Fruit fly (Drosophila melanogaster): Measurements from ENCODE around the gene Or82a.

Or82a gene

DNA sequence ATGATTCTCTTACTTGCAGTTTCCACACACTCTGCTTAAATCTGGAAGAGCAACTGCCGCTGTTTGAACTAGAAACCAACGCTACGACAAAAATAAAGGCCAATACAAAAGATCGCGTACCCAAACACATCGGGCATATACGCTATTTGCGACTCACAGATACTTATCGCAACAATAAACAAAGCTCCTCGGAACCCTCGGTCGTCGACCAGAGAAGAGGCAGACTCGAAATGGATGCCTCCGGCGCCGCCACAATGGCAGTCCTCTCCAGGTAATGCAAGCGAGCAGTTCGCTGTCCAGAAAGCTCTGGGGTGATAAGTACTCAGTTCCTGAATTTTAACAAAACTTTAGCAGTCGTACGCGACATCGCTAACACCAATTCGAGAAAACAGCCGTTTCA is 20.2 kb upstream of the Or82a start:
- TF ChIP-seq Sin3A (optimal IDR thresholded peaks at IDR 0.05) (no peak), Myc (optimal IDR thresholded peaks at IDR 0.05) (no peak), ttk (optimal IDR thresholded peaks at IDR 0.05) (no peak)

DNA sequence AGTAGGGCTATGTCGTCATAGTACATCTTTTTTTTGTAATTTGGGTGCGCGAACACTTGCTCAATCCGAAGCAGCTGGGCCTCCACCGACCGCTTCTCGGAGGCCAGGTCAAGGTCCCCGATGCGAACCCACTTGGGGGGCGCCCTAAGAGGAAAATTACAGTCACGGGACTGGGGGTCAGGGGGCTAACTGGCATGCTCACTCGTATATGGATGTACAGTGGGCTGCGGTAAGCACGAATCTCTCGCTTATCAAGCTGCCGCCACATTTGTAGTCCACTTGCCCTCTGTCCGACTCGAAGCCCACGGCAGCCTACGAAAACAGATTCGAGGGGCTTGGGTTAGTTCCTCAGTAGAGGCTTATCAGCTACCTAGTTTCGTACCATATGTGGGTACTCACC is 15.0 kb upstream of the Or82a start:
- no peak for TF ChIP-seq ttk (optimal IDR thresholded peaks at IDR 0.05)
- no peak for TF ChIP-seq Myc (optimal IDR thresholded peaks at IDR 0.05)
- TF ChIP-seq insv (optimal IDR thresholded peaks at IDR 0.05): no peak
- no peak for TF ChIP-seq psq (optimal IDR thresholded peaks at IDR 0.05)
- TF ChIP-seq Sin3A (optimal IDR thresholded peaks at IDR 0.05): no peak
- no peak for TF ChIP-seq h (optimal IDR thresholded peaks at IDR 0.05)

DNA sequence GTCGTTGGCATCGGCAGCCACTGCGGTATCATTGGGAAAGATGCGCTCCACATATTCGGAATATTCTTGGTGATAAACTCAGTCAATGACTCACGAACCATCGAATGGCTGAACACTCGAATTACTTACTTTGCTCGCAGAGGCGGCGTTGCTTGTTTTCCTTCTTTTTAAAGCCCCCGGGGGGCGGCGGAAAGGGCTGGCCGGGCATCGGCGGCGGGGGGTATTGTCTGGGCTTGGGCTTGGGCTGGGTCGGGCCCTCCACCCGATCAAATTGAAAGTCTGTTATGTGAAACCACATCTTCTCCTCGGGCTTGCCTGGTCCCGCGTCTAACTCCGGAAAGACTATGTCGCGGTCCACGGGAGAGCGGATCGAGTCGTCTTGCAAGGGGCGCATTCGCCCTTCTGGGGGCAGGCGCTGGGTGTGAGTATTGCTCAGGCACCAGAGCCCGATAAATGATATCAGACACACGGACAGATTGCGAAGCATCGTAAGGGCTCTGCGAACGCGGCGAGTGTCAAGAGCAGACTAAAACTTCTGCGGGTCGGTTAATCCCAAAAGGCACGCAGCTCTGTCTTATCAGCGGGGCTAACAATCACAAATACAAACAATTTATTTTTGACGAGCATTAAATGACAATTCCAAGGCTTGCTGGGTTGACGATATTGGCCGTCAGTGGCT is 14.4 kb upstream of the Or82a start, which contains the start of gene CG14642:
Gene CG14642 (minus strand): TSS at position 509 of the 679 bp plus-strand sequence.
- no peak for TF ChIP-seq insv (optimal IDR thresholded peaks at IDR 0.05)
- TF ChIP-seq ttk (optimal IDR thresholded peaks at IDR 0.05): no peak

DNA sequence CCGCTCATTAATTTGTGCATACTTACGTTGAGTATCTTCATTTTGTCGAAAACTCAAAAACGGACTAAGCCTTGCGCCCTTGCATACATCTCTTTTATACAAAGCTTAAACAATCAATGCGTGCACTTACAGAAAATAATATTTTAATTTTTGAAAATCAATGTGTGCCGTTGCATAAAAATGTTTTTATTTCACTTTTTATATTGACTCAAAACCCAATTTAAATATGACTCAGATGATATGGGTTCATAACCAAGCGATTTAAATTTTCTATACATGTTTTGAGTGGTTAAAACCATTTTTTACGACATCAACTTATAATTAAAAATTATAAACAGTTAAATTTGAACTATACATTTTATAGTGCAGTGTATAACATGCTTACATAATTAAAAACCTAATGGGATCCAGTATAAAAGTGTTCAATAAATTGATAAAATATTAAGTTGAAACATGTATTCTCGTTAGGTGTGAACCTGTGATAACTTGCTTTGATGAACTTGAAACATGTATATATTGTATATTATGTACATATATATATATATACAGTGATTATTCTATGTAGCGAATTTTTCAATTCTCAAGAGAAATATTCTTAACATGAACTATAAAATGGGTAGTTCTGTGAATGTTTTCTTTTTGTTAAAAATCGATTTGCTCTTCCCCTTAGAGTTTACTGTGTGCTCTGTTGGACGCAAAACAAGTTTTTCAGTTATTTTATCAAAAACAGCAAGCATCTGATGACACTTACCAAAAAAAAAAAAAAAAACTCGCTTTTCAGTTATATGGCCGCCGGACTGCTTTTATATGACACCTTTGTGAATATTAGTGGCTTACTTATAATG is 13.5 kb upstream of the Or82a start, which contains the start of gene CG34305:
Gene CG34305 (minus strand): TSS at position 51 of the 845 bp plus-strand sequence.
- TF ChIP-seq Myc (optimal IDR thresholded peaks at IDR 0.05) (no peak), Sin3A (optimal IDR thresholded peaks at IDR 0.05) (no peak)

DNA sequence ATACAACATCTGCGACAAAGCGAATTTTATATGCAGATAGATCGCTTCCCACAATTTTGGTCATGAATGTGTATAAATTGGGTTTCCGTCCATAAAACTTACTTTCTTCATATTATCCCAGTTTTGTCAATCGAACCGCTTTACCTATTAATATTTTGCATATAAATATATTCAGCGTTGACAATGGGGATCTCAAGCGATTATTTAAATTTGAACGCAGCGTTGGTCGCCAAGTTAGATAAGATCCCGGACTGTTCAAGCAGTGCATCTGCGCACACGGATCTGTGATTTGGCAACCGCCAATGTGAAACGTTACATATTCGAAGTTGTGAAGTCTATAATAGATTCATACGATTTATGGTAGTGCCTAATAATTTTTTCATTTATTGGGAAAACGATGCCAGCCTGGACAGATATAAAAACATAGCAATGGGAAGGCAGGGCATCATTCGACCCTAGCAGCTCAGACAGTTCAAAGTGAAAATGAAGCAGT is 10.1 kb upstream of the Or82a start, which contains the start of gene TwdlF:
Gene TwdlF (plus strand): TSS at position 443 of the 493 bp plus-strand sequence.
- TF ChIP-seq insv (optimal IDR thresholded peaks at IDR 0.05): no peak
- TF ChIP-seq Sin3A (optimal IDR thresholded peaks at IDR 0.05): no peak
- TF ChIP-seq psq (optimal IDR thresholded peaks at IDR 0.05): no peak
- TF ChIP-seq h (optimal IDR thresholded peaks at IDR 0.05): no peak
- TF ChIP-seq ttk (optimal IDR thresholded peaks at IDR 0.05): no peak
- TF ChIP-seq Myc (optimal IDR thresholded peaks at IDR 0.05): no peak

DNA sequence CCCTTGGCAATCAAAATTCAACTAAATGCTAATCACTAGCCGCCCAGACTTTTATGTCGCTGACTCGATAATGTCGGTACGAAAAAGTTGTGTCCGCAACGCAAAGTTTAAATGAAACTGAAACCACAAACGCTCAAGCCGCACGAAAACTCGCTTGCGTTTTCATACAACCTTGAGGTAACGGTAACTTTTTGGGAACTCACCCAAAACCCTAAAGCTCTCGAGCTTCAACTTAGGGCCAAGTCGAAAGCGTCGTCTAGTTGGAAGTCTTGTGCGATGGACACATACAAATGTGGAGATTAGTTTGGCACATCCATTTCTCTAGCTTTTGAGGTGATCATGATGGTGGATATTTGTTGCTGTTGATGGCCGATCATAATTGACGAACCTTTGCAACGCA is 6.8 kb upstream of the Or82a start:
- no peak for TF ChIP-seq insv (optimal IDR thresholded peaks at IDR 0.05)
- TF ChIP-seq psq (optimal IDR thresholded peaks at IDR 0.05): no peak
- no peak for TF ChIP-seq h (optimal IDR thresholded peaks at IDR 0.05)
- TF ChIP-seq Sin3A (optimal IDR thresholded peaks at IDR 0.05): no peak
- no peak for TF ChIP-seq ttk (optimal IDR thresholded peaks at IDR 0.05)
- no peak for TF ChIP-seq Myc (optimal IDR thresholded peaks at IDR 0.05)

DNA sequence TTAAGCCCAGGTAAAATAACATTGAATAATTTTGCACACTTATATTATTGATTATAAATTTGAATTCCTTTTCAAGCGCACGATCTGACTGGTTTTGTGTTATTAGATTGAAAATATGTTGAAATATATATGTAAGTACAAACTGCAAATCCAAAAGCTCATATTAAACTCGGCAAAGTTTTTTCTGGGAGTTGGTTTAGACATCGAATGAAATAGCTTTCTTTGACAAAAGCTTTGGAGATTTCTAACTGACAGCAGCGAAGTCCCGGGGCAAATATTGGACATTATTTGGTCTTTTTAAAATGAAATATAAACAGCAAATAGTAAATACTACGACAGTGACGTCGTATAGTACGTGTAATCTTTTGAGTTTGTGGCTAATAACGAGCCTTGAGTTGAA is 5.5 kb upstream of the Or82a start, which contains the start of gene TwdlG:
Gene TwdlG (minus strand): TSS at position 101 of the 400 bp plus-strand sequence.
- TF ChIP-seq h (optimal IDR thresholded peaks at IDR 0.05) (no peak), Myc (optimal IDR thresholded peaks at IDR 0.05) (no peak), psq (optimal IDR thresholded peaks at IDR 0.05) (no peak), insv (optimal IDR thresholded peaks at IDR 0.05) (no peak), ttk (optimal IDR thresholded peaks at IDR 0.05) (no peak), Sin3A (optimal IDR thresholded peaks at IDR 0.05) (no peak)

DNA sequence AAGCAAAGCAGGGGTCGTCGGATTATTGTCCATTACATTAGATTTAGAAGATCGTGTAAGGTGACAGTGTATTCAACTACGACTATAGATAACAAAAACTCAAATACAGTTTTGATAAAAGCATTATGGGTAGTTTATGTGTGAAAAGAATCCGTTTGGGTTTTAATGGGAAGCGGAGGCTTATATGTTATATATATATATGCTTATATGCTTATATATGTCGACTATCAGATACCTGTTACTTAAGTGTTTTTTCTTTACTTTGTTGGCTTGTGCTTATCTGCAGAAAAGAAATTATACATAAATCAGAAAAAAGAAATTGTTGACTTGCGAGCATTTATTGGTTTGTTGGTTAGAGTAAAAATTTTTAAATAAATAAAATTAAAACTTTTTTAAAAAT is 3.8 kb upstream of the Or82a start, which contains the start of gene CG14644:
Gene CG14644 (minus strand): TSS at position 101 of the 400 bp plus-strand sequence.
- no peak for TF ChIP-seq ttk (optimal IDR thresholded peaks at IDR 0.05)
- no peak for TF ChIP-seq Myc (optimal IDR thresholded peaks at IDR 0.05)
- no peak for TF ChIP-seq insv (optimal IDR thresholded peaks at IDR 0.05)
- TF ChIP-seq Sin3A (optimal IDR thresholded peaks at IDR 0.05): no peak
- no peak for TF ChIP-seq h (optimal IDR thresholded peaks at IDR 0.05)
- TF ChIP-seq psq (optimal IDR thresholded peaks at IDR 0.05): no peak

DNA sequence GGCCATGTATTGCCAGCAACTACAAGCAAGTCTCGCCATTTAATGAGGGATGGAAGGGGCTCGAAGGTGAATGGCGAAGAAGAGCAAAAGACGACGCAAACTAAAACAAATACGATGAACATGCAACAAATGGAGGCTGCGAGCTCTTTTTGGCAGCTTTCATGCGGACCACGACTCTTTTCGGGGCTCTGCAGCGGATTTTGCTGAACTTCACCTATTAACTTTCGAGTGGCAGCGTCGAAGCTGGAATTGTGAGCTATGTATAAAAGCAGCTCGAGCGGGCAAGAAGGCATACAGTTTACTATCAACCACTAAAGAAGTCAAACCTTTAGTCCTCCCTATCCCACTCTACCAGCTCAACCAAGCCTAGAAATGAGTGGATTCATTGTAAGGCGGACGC is 2.4 kb upstream of the Or82a start, which contains the start of gene TwdlV:
Gene TwdlV (plus strand): TSS at position 301 of the 400 bp plus-strand sequence.
- TF ChIP-seq Sin3A (optimal IDR thresholded peaks at IDR 0.05): no peak
- no peak for TF ChIP-seq h (optimal IDR thresholded peaks at IDR 0.05)
- no peak for TF ChIP-seq insv (optimal IDR thresholded peaks at IDR 0.05)
- no peak for TF ChIP-seq ttk (optimal IDR thresholded peaks at IDR 0.05)
- TF ChIP-seq Myc (optimal IDR thresholded peaks at IDR 0.05): no peak
- no peak for TF ChIP-seq psq (optimal IDR thresholded peaks at IDR 0.05)

DNA sequence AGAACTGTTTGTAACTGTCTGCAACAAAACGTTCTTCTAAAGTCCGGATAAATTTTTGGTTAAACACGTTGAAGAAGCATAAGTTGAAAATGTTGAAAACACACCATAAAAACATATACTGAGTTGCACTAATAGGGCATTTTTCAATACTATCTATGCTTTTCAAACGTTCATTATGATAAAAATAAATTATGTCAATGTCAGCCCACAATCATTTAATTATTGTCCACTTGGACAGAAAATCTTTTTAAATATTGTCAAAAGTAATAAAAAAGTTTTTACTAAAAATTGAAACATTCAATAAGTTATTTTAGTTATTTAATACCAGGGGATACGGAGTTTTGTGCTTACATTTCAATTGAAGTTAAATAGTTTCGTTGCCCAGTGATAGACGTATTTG is 9.7 kb downstream of the Or82a start, which contains the start of gene CG1092:
Gene CG1092 (plus strand): TSS at position 301 of the 400 bp plus-strand sequence.
- no peak for TF ChIP-seq insv (optimal IDR thresholded peaks at IDR 0.05)
- no peak for TF ChIP-seq psq (optimal IDR thresholded peaks at IDR 0.05)
- no peak for TF ChIP-seq ttk (optimal IDR thresholded peaks at IDR 0.05)
- no peak for TF ChIP-seq h (optimal IDR thresholded peaks at IDR 0.05)
- TF ChIP-seq Sin3A (optimal IDR thresholded peaks at IDR 0.05): no peak
- TF ChIP-seq Myc (optimal IDR thresholded peaks at IDR 0.05): no peak

DNA sequence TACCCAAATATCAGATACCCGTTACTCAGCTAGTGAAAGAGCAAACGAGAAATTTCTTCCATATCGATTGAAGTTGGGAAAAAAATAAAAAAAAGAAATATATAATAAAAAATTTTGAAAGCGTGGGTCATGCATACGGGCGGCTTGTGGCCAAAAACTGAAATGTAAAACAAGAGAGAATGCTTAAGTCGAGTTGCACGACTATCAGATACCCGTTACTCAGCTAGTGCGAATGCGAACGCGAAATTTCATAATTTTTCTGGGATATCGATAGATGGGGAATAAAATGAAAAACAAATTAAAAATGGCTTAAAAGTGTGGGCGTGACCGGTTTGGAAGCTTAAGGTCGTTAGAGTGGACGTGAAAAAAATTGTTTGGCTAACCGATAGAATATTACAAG is 11.6 kb downstream of the Or82a start:
- TF ChIP-seq psq (optimal IDR thresholded peaks at IDR 0.05): no peak
- no peak for TF ChIP-seq h (optimal IDR thresholded peaks at IDR 0.05)
- no peak for TF ChIP-seq Sin3A (optimal IDR thresholded peaks at IDR 0.05)
- TF ChIP-seq ttk (optimal IDR thresholded peaks at IDR 0.05): no peak
- no peak for TF ChIP-seq Myc (optimal IDR thresholded peaks at IDR 0.05)
- TF ChIP-seq insv (optimal IDR thresholded peaks at IDR 0.05): no peak

DNA sequence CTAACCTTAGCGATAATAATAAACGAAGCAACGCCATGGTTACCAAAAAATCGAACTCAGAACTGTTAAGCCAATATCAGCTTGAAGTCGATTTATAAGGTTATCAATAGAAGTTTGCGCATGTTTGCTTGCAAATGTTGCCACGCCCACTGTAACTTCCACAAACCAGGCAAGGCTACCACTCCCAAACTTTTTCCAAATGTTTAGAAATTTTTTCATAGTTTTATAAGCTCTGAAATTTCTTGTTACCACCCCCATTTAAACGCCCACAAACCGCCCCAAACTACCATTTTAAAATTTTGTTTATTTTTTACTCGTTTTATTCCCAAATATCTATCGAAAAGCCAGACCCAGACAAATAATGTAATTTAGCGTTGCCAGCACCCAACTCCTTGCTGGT is 21.1 kb downstream of the Or82a start, which contains the start of gene flip:
Gene flip (minus strand): TSS at position 101 of the 400 bp plus-strand sequence.
- TF ChIP-seq Sin3A (optimal IDR thresholded peaks at IDR 0.05): no peak
- TF ChIP-seq insv (optimal IDR thresholded peaks at IDR 0.05): no peak
- no peak for TF ChIP-seq psq (optimal IDR thresholded peaks at IDR 0.05)
- no peak for TF ChIP-seq h (optimal IDR thresholded peaks at IDR 0.05)
- TF ChIP-seq ttk (optimal IDR thresholded peaks at IDR 0.05): no peak
- no peak for TF ChIP-seq Myc (optimal IDR thresholded peaks at IDR 0.05)
